Fruit fly (Drosophila melanogaster) whole organism, embryonic: Measurements from ENCODE around the gene slmb.

Source experiments
- Ada2b ChIP-seq: fragments of 200-800 bp; sonication (Bioruptor generic); IDR thresholded peaks from 2 replicates; pipeline ENCODE4 v1.3.6; 2022; ENCODE audit warnings: missing biosample characterization, missing genetic modification characterization
- Blimp-1 ChIP-seq: fragments of 200-800 bp; sonication (Bioruptor generic); optimal IDR thresholded peaks from 3 replicates; lab custom pipeline; 2018; ENCODE audit warnings: missing biosample characterization, missing genetic modification characterization, mild to moderate bottlenecking, moderate library complexity, missing genetic modification reagents
- CG10209 ChIP-seq: fragments of 200-800 bp; sonication (Bioruptor generic); optimal IDR thresholded peaks from 3 replicates; lab custom pipeline; 2017; ENCODE audit warnings: missing biosample characterization, mild to moderate bottlenecking, missing genetic modification characterization, missing genetic modification reagents
- CG10366 ChIP-seq: fragments of 200-800 bp; sonication (Bioruptor generic); IDR thresholded peaks from 2 replicates; pipeline ENCODE4 v1.3.6; 2022; ENCODE audit warnings: missing biosample characterization, missing genetic modification characterization
- CG12659 ChIP-seq: fragments of 200-800 bp; sonication (Bioruptor generic); optimal IDR thresholded peaks from 3 replicates; lab custom pipeline; 2017; ENCODE audit warnings: mild to moderate bottlenecking, missing biosample characterization, missing genetic modification reagents, missing genetic modification characterization
- CG18262 ChIP-seq: fragments of 200-800 bp; optimal IDR thresholded peaks from 3 replicates; lab custom pipeline; 2019; ENCODE audit warnings: missing biosample characterization, mild to moderate bottlenecking, missing genetic modification characterization, moderate library complexity
- CG1832 ChIP-seq: fragments of 200-800 bp; sonication (Bioruptor generic); optimal IDR thresholded peaks from 2 replicates; lab custom pipeline; 2017; ENCODE audit warnings: missing biosample characterization, mild to moderate bottlenecking, missing genetic modification characterization, inconsistent platforms
- CG18476 ChIP-seq: fragments of 200-800 bp; sonication (Bioruptor generic); optimal IDR thresholded peaks from 2 replicates; lab custom pipeline; 2016; ENCODE audit warnings: missing biosample characterization, mild to moderate bottlenecking, missing genetic modification characterization
- CG2116 ChIP-seq: fragments of 200-800 bp; sonication (Bioruptor generic); optimal IDR thresholded peaks from 3 replicates; lab custom pipeline; 2018; ENCODE audit warnings: missing biosample characterization, mild to moderate bottlenecking, missing genetic modification characterization
- CG2202 ChIP-seq: fragments of 200-800 bp; sonication (Bioruptor generic); optimal IDR thresholded peaks from 2 replicates; lab custom pipeline; 2018; ENCODE audit warnings: missing biosample characterization, mild to moderate bottlenecking, missing genetic modification characterization
- CG4707 ChIP-seq: fragments of 200-800 bp; sonication (Bioruptor generic); optimal IDR thresholded peaks from 2 replicates; lab custom pipeline; 2018; ENCODE audit warnings: missing biosample characterization, mild to moderate bottlenecking, missing genetic modification characterization, moderate library complexity
- CG5180 ChIP-seq: fragments of 200-800 bp; sonication (Bioruptor generic); optimal IDR thresholded peaks from 3 replicates; lab custom pipeline; 2017; ENCODE audit warnings: missing biosample characterization, missing genetic modification characterization, mild to moderate bottlenecking, moderate library complexity, missing genetic modification reagents
- CG9797 ChIP-seq: fragments of 200-800 bp; sonication (Bioruptor generic); optimal IDR thresholded peaks from 3 replicates; lab custom pipeline; 2018; ENCODE audit warnings: missing biosample characterization, mild to moderate bottlenecking, missing genetic modification characterization
- Chrac-16 ChIP-seq: fragments of 200-800 bp; sonication (Bioruptor generic); optimal IDR thresholded peaks from 3 replicates; lab custom pipeline; 2016; ENCODE audit warnings: missing biosample characterization, missing genetic modification characterization
- Dref ChIP-seq: fragments of 200-800 bp; sonication (Bioruptor generic); IDR thresholded peaks from 2 replicates; pipeline ENCODE4 v1.3.6; 2022; ENCODE audit warnings: missing biosample characterization, missing genetic modification characterization
- Drgx ChIP-seq: fragments of 200-800 bp; sonication (Bioruptor generic); IDR thresholded peaks from 2 replicates; pipeline ENCODE4 v1.3.6; 2022; ENCODE audit warnings: missing biosample characterization, missing genetic modification characterization
- ERR ChIP-seq: fragments of 200-800 bp; sonication (Bioruptor generic); optimal IDR thresholded peaks from 2 replicates; lab custom pipeline; 2016; ENCODE audit warnings: missing biosample characterization, missing genetic modification characterization
- Fer1 ChIP-seq: fragments of 200-800 bp; sonication (Bioruptor generic); optimal IDR thresholded peaks from 2 replicates; lab custom pipeline; 2017; ENCODE audit warnings: missing biosample characterization, mild to moderate bottlenecking, missing genetic modification characterization
- Gsc ChIP-seq: fragments of 200-800 bp; sonication (Bioruptor generic); IDR thresholded peaks from 2 replicates; pipeline ENCODE4 v1.3.6; 2022; ENCODE audit warnings: missing biosample characterization, missing genetic modification characterization
- Jarid2 ChIP-seq: fragments of 200-800 bp; sonication (Bioruptor generic); optimal IDR thresholded peaks from 3 replicates; lab custom pipeline; 2017; ENCODE audit warnings: mild to moderate bottlenecking, missing biosample characterization, missing genetic modification reagents, missing genetic modification characterization
- Lpt ChIP-seq: fragments of >200 bp; optimal IDR thresholded peaks from 2 replicates; lab custom pipeline; 2018; ENCODE audit warnings: missing biosample characterization, missing genetic modification characterization
- Nf-YA ChIP-seq: fragments of 200-800 bp; sonication (Bioruptor generic); IDR thresholded peaks from 2 replicates; pipeline ENCODE4 v1.3.6; 2022; ENCODE audit warnings: missing biosample characterization, missing genetic modification characterization
- Six4 ChIP-seq: fragments of 200-800 bp; sonication (Bioruptor generic); optimal IDR thresholded peaks from 2 replicates; lab custom pipeline; 2016; ENCODE audit warnings: missing biosample characterization, missing genetic modification characterization
- Vsx1 ChIP-seq: fragments of 200-800 bp; sonication (Bioruptor generic); optimal IDR thresholded peaks from 2 replicates; lab custom pipeline; 2017; ENCODE audit warnings: missing biosample characterization, mild to moderate bottlenecking, missing genetic modification characterization, missing genetic modification reagents
- Xbp1 ChIP-seq: fragments of 200-800 bp; sonication (Bioruptor generic); optimal IDR thresholded peaks from 3 replicates; lab custom pipeline; 2016; ENCODE audit warnings: missing biosample characterization, mild to moderate bottlenecking, missing genetic modification characterization
- amos ChIP-seq: fragments of 200-800 bp; sonication (Bioruptor generic); IDR thresholded peaks from 2 replicates; pipeline ENCODE4 v1.3.6; 2022; ENCODE audit warnings: missing biosample characterization, missing genetic modification characterization; ENCODE audit not compliant: partially characterized antibody
- br ChIP-seq: fragments of >200 bp; optimal IDR thresholded peaks from 2 replicates; lab custom pipeline; 2017
- croc ChIP-seq: fragments of 200-800 bp; sonication (Bioruptor generic); conservative IDR thresholded peaks from 3 replicates; pipeline ENCODE4 v1.3.6; 2022; ENCODE audit warnings: missing biosample characterization, missing genetic modification characterization
- crol ChIP-seq: fragments of 200-800 bp; sonication (Bioruptor generic); IDR thresholded peaks from 2 replicates; pipeline ENCODE4 v1.3.6; 2022; ENCODE audit warnings: missing biosample characterization, missing genetic modification characterization
- esg ChIP-seq: fragments of 200-800 bp; sonication (Bioruptor generic); conservative IDR thresholded peaks from 2 replicates; pipeline ENCODE4 v1.3.6; 2022; ENCODE audit warnings: missing biosample characterization, missing genetic modification characterization
- eyg ChIP-seq: fragments of 200-800 bp; sonication (Bioruptor generic); optimal IDR thresholded peaks from 3 replicates; lab custom pipeline; 2016; ENCODE audit warnings: missing biosample characterization, missing genetic modification characterization
- fd96Cb ChIP-seq: fragments of 200-800 bp; sonication (Bioruptor generic); optimal IDR thresholded peaks from 2 replicates; lab custom pipeline; 2018; ENCODE audit warnings: missing biosample characterization, mild to moderate bottlenecking, missing genetic modification characterization, moderate library complexity
- gcm ChIP-seq: fragments of 200-800 bp; sonication (Bioruptor generic); optimal IDR thresholded peaks from 2 replicates; lab custom pipeline; 2019; ENCODE audit warnings: missing biosample characterization, mild to moderate bottlenecking, missing genetic modification characterization, moderate library complexity
- insv ChIP-seq, 2 experiments: fragments of 200-800 bp; sonication (Bioruptor generic); optimal IDR thresholded peaks; 3 replicates each; lab custom pipeline; 2016 to 2018; ENCODE audit warnings: missing biosample characterization in 2 of 2, missing genetic modification characterization in 2 of 2
- kay ChIP-seq: fragments of 200-800 bp; sonication (Bioruptor generic); optimal IDR thresholded peaks from 2 replicates; lab custom pipeline; 2016; ENCODE audit warnings: missing biosample characterization, missing genetic modification characterization
- lbe ChIP-seq: fragments of 200-800 bp; sonication (Bioruptor generic); optimal IDR thresholded peaks from 2 replicates; lab custom pipeline; 2016; ENCODE audit warnings: missing biosample characterization, mild to moderate bottlenecking, missing genetic modification characterization
- nom ChIP-seq: fragments of 200-800 bp; sonication (Bioruptor generic); optimal IDR thresholded peaks from 2 replicates; lab custom pipeline; 2017; ENCODE audit warnings: missing biosample characterization, missing genetic modification characterization, mild to moderate bottlenecking, moderate library complexity, missing genetic modification reagents
- org-1 ChIP-seq: fragments of 200-800 bp; sonication (Bioruptor generic); optimal IDR thresholded peaks from 2 replicates; lab custom pipeline; 2017; ENCODE audit warnings: missing biosample characterization, missing genetic modification characterization
- peb ChIP-seq: fragments of 200-800 bp; sonication (Bioruptor generic); IDR thresholded peaks from 2 replicates; pipeline ENCODE4 v1.3.6; 2022; ENCODE audit warnings: missing biosample characterization, missing genetic modification characterization
- pfk ChIP-seq: fragments of 200-800 bp; sonication (Bioruptor generic); optimal IDR thresholded peaks from 2 replicates; lab custom pipeline; 2018; ENCODE audit warnings: missing biosample characterization, mild to moderate bottlenecking, missing genetic modification characterization, moderate library complexity
- pum ChIP-seq: fragments of 200-800 bp; sonication (Bioruptor generic); optimal IDR thresholded peaks from 2 replicates; lab custom pipeline; 2016; ENCODE audit warnings: missing biosample characterization, missing genetic modification characterization
- rib ChIP-seq: fragments of 200-800 bp; sonication (Bioruptor generic); IDR thresholded peaks from 2 replicates; pipeline ENCODE4 v1.3.6; 2022; ENCODE audit warnings: missing biosample characterization, missing genetic modification characterization
- seq ChIP-seq: fragments of 200-800 bp; sonication (Bioruptor generic); IDR thresholded peaks from 2 replicates; pipeline ENCODE4 v1.3.6; 2022; ENCODE audit warnings: missing biosample characterization, missing genetic modification characterization
- shn ChIP-seq: fragments of 200-800 bp; sonication (Bioruptor generic); optimal IDR thresholded peaks from 3 replicates; lab custom pipeline; 2016; ENCODE audit warnings: missing biosample characterization, missing genetic modification characterization
- sima ChIP-seq: fragments of 200-800 bp; sonication (Bioruptor generic); optimal IDR thresholded peaks from 2 replicates; lab custom pipeline; 2016; ENCODE audit warnings: missing biosample characterization, missing genetic modification characterization
- slou ChIP-seq: fragments of 200-800 bp; sonication (Bioruptor generic); optimal IDR thresholded peaks from 3 replicates; lab custom pipeline; 2016; ENCODE audit warnings: missing biosample characterization, missing genetic modification characterization
- stwl ChIP-seq: fragments of 200-800 bp; sonication (Bioruptor generic); optimal IDR thresholded peaks from 3 replicates; lab custom pipeline; 2018; ENCODE audit warnings: missing biosample characterization, mild to moderate bottlenecking, missing genetic modification characterization, moderate library complexity
- twi ChIP-seq: fragments of 200-800 bp; optimal IDR thresholded peaks from 2 replicates; lab custom pipeline; 2019; ENCODE audit warnings: missing biosample characterization, mild to moderate bottlenecking, missing genetic modification characterization, moderate library complexity
- usp ChIP-seq: fragments of >200 bp; optimal IDR thresholded peaks from 2 replicates; lab custom pipeline; 2017; ENCODE audit warnings: missing biosample characterization, missing genetic modification characterization
- vvl ChIP-seq: fragments of 200-800 bp; sonication (Bioruptor generic); IDR thresholded peaks from 2 replicates; pipeline ENCODE4 v1.3.6; 2022; ENCODE audit warnings: missing biosample characterization, missing genetic modification characterization
- zen2 ChIP-seq: fragments of 200-800 bp; sonication (Bioruptor generic); IDR thresholded peaks from 3 replicates; pipeline ENCODE4 v1.3.6; 2022; ENCODE audit warnings: missing biosample characterization, missing genetic modification characterization; ENCODE audit not compliant: partially characterized antibody

Gene slmb

DNA sequence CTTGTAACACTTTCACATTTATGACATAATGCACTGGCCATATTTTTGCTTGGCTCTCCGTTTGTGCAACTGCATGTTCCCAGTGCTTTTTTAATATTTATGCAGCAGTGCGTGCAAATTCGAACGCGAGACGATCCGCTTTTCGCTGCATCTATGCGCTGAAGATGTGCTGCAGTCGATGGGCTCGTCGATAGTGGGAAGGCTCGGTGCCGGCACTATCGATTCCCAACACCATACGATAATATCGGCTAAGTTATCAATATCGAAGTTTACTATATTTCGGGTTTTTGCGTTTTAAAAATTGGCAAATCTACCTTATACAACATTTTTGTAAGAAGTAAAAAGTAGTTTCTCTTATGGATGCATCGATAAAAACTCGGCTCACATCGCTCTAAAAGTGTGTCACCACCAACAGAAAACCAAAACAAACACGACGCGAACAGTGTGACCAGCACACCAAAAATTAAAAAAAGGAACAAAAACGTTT is 29.6 kb downstream of the slmb start, which contains the start of gene RhoGAP93B (continued):
- TF ChIP-seq sima (GFP tag; lab: Kevin White, UChicago) (peak; percentile 71), amos (peak; percentile 100), CG1832 (GFP tag; lab: Kevin White, UChicago) (no peak), Xbp1 (peak; percentile 84), kay (GFP tag; lab: Kevin White, UChicago) (peak; percentile 64), twi (tag; lab: Kevin White, UChicago) (peak; percentile 54), gcm (GFP tag; lab: Kevin White, UChicago) (peak; percentile 60), CG2202 (tag; lab: Kevin White, UChicago) (peak; percentile 65), ERR (GFP tag; lab: Kevin White, UChicago) (peak; percentile 80), CG12659 (GFP tag; lab: Kevin White, UChicago) (peak; percentile 92), zen2 (peak; percentile 100), org-1 (GFP tag; lab: Kevin White, UChicago) (no peak), Nf-YA (GFP tag; lab: Robert Waterston, UW) (peak; percentile 86), slou (GFP tag; lab: Kevin White, UChicago) (no peak), vvl (GFP tag; lab: Robert Waterston, UW) (peak; percentile 95), Chrac-16 (GFP tag; lab: Kevin White, UChicago) (peak; percentile 73), lbe (GFP tag; lab: Kevin White, UChicago) (peak; percentile 74), br (lab: Kevin White, UChicago) (no peak), Fer1 (GFP tag; lab: Kevin White, UChicago) (peak; percentile 88), shn (GFP tag; lab: Kevin White, UChicago) (peak; percentile 93), Drgx (GFP tag; lab: Robert Waterston, UW) (peak; percentile 82), esg (GFP tag; lab: Robert Waterston, UW) (peak; percentile 90), Ada2b (GFP tag; lab: Robert Waterston, UW) (peak; percentile 90), Dref (GFP tag; lab: Robert Waterston, UW) (peak; percentile 88), Jarid2 (peak; percentile 78), usp (no peak), seq (GFP tag; lab: Robert Waterston, UW) (peak; percentile 79), CG18262 (tag; lab: Kevin White, UChicago) (peak; percentile 72), stwl (tag; lab: Kevin White, UChicago) (peak; percentile 87), nom (GFP tag; lab: Kevin White, UChicago) (peak; percentile 55), croc (GFP tag; lab: Robert Waterston, UW) (peak; percentile 71; the same call in 2 of the 3 replicates), CG4707 (GFP tag; lab: Kevin White, UChicago) (no peak), CG9797 (GFP tag; lab: Kevin White, UChicago) (peak; percentile 90), insv (GFP tag; optimal IDR thresholded peaks at IDR 0.05; lab: Kevin White, UChicago) (peak in 1 of 2 experiments; percentile 59), Six4 (GFP tag; lab: Kevin White, UChicago) (peak; percentile 60), crol (peak; percentile 39; the same call in 1 of the 2 replicates), Lpt (GFP tag; lab: Kevin White, UChicago) (no peak), peb (GFP tag; lab: Robert Waterston, UW) (peak; percentile 80), Gsc (0 out of 2 replicates have a peak, but pooled peaks have one; percentile 28), Vsx1 (GFP tag; lab: Kevin White, UChicago) (no peak), fd96Cb (tag; lab: Kevin White, UChicago) (peak; percentile 77), eyg (GFP tag; lab: Kevin White, UChicago) (peak; percentile 78), CG18476 (GFP tag; lab: Kevin White, UChicago) (peak; percentile 80), CG10366 (GFP tag; lab: Robert Waterston, UW) (peak; percentile 84), Blimp-1 (GFP tag; lab: Kevin White, UChicago) (peak; percentile 83), pum (GFP tag; lab: Kevin White, UChicago) (peak; percentile 84), CG2116 (peak; percentile 90), CG10209 (GFP tag; lab: Kevin White, UChicago) (peak; percentile 62), CG5180 (GFP tag; lab: Kevin White, UChicago) (no peak), pfk (GFP tag; lab: Kevin White, UChicago) (peak; percentile 33), rib (GFP tag; lab: Robert Waterston, UW) (peak; percentile 88)
